Fruit fly (Drosophila melanogaster) whole organism, adult: Measurements from ENCODE around the gene btz.

Experiments used
- CG11617 ChIP-seq: fragments of 200-800 bp; sonication (Bioruptor generic); optimal IDR thresholded peaks from 2 replicates; lab custom pipeline; 2017; ENCODE audit warnings: mild to moderate bottlenecking, missing biosample characterization, missing genetic modification reagents, missing genetic modification characterization
- CG7045 ChIP-seq: fragments of 200-800 bp; sonication (Bioruptor generic); optimal IDR thresholded peaks from 2 replicates; lab custom pipeline; 2017; ENCODE audit warnings: missing biosample characterization, mild to moderate bottlenecking, missing genetic modification characterization
- CG7101 ChIP-seq: fragments of 200-800 bp; sonication (Bioruptor generic); optimal IDR thresholded peaks from 2 replicates; lab custom pipeline; 2018; ENCODE audit warnings: missing biosample characterization, mild to moderate bottlenecking, missing genetic modification characterization, moderate library complexity
- Clk ChIP-seq: fragments of 200-800 bp; sonication (Bioruptor generic); optimal IDR thresholded peaks from 2 replicates; lab custom pipeline; 2017; ENCODE audit warnings: missing biosample characterization, missing genetic modification characterization
- Mnt ChIP-seq: fragments of 200-800 bp; sonication (Bioruptor generic); optimal IDR thresholded peaks from 2 replicates; lab custom pipeline; 2016; ENCODE audit warnings: missing biosample characterization, mild to moderate bottlenecking, missing genetic modification characterization
- cnc ChIP-seq, 2 experiments: fragments of >200 bp; optimal IDR thresholded peaks; 2 replicates each; lab custom pipeline; 2017
- pad ChIP-seq: fragments of 200-800 bp; sonication (Bioruptor generic); optimal IDR thresholded peaks from 3 replicates; lab custom pipeline; 2017; ENCODE audit warnings: missing biosample characterization, missing genetic modification characterization, mild to moderate bottlenecking, moderate library complexity, missing genetic modification reagents
- tj ChIP-seq: fragments of 200-800 bp; sonication (Bioruptor generic); optimal IDR thresholded peaks from 3 replicates; lab custom pipeline; 2017; ENCODE audit warnings: missing biosample characterization, mild to moderate bottlenecking, missing genetic modification characterization, moderate library complexity
- toe ChIP-seq: fragments of 200-800 bp; sonication (Bioruptor generic); optimal IDR thresholded peaks from 2 replicates; lab custom pipeline; 2016; ENCODE audit warnings: missing biosample characterization, missing genetic modification characterization

DNA sequence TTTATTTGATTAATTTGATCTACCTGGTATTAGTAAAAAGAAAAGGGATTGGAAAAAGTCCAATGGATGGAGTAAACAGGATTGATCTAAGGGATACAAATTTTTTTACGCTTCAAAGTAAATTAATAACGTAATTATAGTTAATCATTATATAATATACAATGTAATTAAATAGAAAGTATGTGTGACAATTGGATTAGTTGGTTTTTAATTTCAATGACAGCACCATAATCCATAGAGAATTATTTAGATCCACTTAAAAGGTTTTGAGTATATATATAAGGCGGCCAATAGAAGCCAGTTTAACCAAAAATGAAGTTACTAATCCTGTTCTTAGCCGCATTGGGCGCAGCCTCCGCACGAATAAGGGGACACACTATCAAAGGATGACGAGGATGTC, 5.6 kb upstream of the btz start, which contains the start of gene Acp98AB:
- TF ChIP-seq cnc (optimal IDR thresholded peaks at IDR 0.05; lab: Kevin White, UChicago), result no peak
- TF ChIP-seq tj (GFP tag; lab: Kevin White, UChicago), result no peak
- TF ChIP-seq CG11617, result no peak
- TF ChIP-seq toe (GFP tag; lab: Kevin White, UChicago), result no peak
- no peak for TF ChIP-seq Mnt (GFP tag; lab: Kevin White, UChicago)
- no peak for TF ChIP-seq CG7101 (tag; lab: Kevin White, UChicago)
- TF ChIP-seq Clk (GFP tag; lab: Kevin White, UChicago), result no peak
- no peak for TF ChIP-seq CG7045 (GFP tag; lab: Kevin White, UChicago)
- TF ChIP-seq pad (GFP tag; lab: Kevin White, UChicago), result no peak
